Worm (Caenorhabditis elegans) whole organism, L4/young adult: ENCODE data around the gene C07G1.6.

Experiments used
- dao-5 ChIP-seq: sonication (generic microtip); optimal IDR thresholded peaks from 2 replicates; lab custom pipeline; 2016; ENCODE audit warnings: missing genotype, missing genetic modification characterization, moderate library complexity, missing compliant biosample characterization
- him-1 ChIP-seq: sonication (generic microtip); optimal IDR thresholded peaks from 2 replicates; lab custom pipeline; 2016; ENCODE audit warnings: missing genotype, missing genetic modification reagents, missing genetic modification characterization, missing compliant biosample characterization

- TF ChIP-seq him-1 (tag; lab: Kevin White, UChicago) = no peak
- no peak for TF ChIP-seq dao-5
Measured at ce11 chrIV:8181404-8181803, 28.8 kb downstream of the C07G1.6 start.
